Worm (Caenorhabditis elegans): Measurements from ENCODE around the gene W02B12.1.

The W02B12.1 gene

DNA sequence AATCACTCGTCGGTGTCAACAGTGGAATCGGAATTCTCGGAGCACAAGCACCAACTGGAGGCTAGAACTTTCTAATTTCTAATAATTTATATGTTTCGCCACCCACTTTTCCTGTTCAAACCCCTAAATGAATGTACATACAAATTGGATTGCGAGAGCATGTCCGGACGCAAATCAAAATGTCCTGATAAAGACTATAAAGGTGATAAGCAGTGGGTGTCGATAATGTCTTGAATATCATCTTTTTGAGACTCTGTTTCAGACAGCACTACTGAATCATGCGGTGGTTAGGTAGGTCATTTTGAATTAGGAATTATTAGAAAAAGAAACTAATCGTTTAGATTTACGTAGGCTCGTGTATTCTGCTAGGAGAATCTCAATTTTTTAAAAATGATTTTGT, at the start of gene W02B12.1:
Gene W02B12.1 (plus strand): TSS at position 269 of the 400 bp plus-strand sequence.
- TF ChIP-seq ceh-13 (GFP tag; optimal IDR thresholded peaks at IDR 0.05) = no peak
- TF ChIP-seq tbx-37 (GFP tag; conservative IDR thresholded peaks at IDR 0.05) = no peak
- TF ChIP-seq sea-1 (GFP tag; conservative IDR thresholded peaks at IDR 0.05) = no peak
- TF ChIP-seq tra-4 (tag; optimal IDR thresholded peaks at IDR 0.05) = no peak
- no peak for TF ChIP-seq pes-1 (GFP tag; IDR thresholded peaks at IDR 0.05)
- no peak for TF ChIP-seq aly-1 (tag; optimal IDR thresholded peaks at IDR 0.05)
- no peak for TF ChIP-seq hmbx-1 (tag; optimal IDR thresholded peaks at IDR 0.05)
- no peak for TF ChIP-seq hnd-1 (tag; optimal IDR thresholded peaks at IDR 0.05)
- TF ChIP-seq scrt-1 (GFP tag; IDR thresholded peaks at IDR 0.05) = no peak
- TF ChIP-seq F13C5.2 (tag; optimal IDR thresholded peaks at IDR 0.05) = no peak
- TF ChIP-seq ceh-36 (tag; optimal IDR thresholded peaks at IDR 0.05) = no peak
- no peak for TF ChIP-seq B0310.2 (tag; optimal IDR thresholded peaks at IDR 0.05)
- no peak for TF ChIP-seq ama-1 (optimal IDR thresholded peaks at IDR 0.05)
- no peak for TF ChIP-seq flt-1 (GFP tag; IDR thresholded peaks at IDR 0.05)

DNA sequence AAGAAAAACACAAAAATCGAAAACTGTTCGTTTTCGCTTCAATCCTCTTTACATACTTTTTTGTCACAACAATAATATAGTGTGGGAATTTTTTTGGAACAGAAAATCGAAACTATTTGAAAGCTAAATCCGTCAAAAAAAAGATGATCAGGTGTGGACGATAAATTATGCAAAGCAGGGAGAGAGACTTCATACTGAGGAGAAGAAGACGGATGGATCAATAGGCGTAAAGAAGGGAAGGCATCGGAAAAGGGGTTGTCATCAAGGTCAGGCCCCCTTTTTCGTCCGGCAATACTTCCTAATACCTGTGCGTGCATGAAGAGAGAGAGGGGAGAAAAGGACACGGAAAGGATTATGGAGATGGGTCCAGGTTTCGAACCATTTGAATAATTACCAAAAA, 48.4 kb upstream of the W02B12.1 start:
- TF ChIP-seq hnd-1 (tag; optimal IDR thresholded peaks at IDR 0.05) = no peak
- no peak for TF ChIP-seq tbx-11 (GFP tag; IDR thresholded peaks at IDR 0.05)
- no peak for TF ChIP-seq flt-1 (GFP tag; IDR thresholded peaks at IDR 0.05)
- TF ChIP-seq scrt-1 (GFP tag; IDR thresholded peaks at IDR 0.05) = no peak
- no peak for TF ChIP-seq hmg-4 (GFP tag; optimal IDR thresholded peaks at IDR 0.05)
- TF ChIP-seq ets-7 (tag; optimal IDR thresholded peaks at IDR 0.05) = no peak
- TF ChIP-seq pes-1 (GFP tag; IDR thresholded peaks at IDR 0.05) = no peak
- no peak for TF ChIP-seq ceh-36 (tag; optimal IDR thresholded peaks at IDR 0.05)

- TF ChIP-seq scrt-1 (GFP tag; IDR thresholded peaks at IDR 0.05) (no peak), flt-1 (GFP tag; IDR thresholded peaks at IDR 0.05) (no peak), F13C5.2 (tag; optimal IDR thresholded peaks at IDR 0.05) (no peak), ceh-36 (tag; optimal IDR thresholded peaks at IDR 0.05) (no peak)
Measured at ce11 chrII:11409678-11410133, 39.1 kb upstream of the W02B12.1 start, which contains the start of gene C05D12.7. TSS of gene C05D12.7 (plus strand) at chrII:11410083.

DNA sequence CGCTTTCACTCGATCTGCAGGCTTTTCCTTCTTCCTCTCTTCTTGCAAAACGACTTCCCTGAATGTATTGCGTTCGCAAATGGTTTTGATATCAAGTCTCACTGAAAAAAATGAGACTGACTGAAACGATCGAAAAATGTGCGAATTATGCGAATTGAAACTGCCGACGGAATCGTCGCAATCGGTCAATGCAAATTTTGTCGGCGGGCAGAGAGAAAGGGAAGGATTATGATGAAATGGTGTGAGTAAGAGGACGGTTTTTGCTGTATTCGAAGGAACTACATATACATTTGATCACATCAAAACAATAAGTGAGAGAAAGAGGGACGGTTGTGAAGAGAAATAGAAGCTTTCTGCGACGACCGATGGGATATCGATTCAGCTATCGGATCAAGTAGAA, 33.1 kb upstream of the W02B12.1 start, which contains the start of gene C05D12.1:
Gene C05D12.1 (minus strand): TSS at position 101 of the 400 bp plus-strand sequence.
- TF ChIP-seq ceh-36 (tag; optimal IDR thresholded peaks at IDR 0.05) (no peak), F13C5.2 (tag; optimal IDR thresholded peaks at IDR 0.05) (no peak), sea-1 (GFP tag; conservative IDR thresholded peaks at IDR 0.05) (no peak), tra-4 (tag; optimal IDR thresholded peaks at IDR 0.05) (no peak), hnd-1 (tag; optimal IDR thresholded peaks at IDR 0.05) (no peak), scrt-1 (GFP tag; IDR thresholded peaks at IDR 0.05) (no peak), hmg-4 (GFP tag; optimal IDR thresholded peaks at IDR 0.05) (no peak), flt-1 (GFP tag; IDR thresholded peaks at IDR 0.05) (no peak), tbx-11 (GFP tag; IDR thresholded peaks at IDR 0.05) (no peak), ceh-13 (GFP tag; optimal IDR thresholded peaks at IDR 0.05) (no peak)

DNA sequence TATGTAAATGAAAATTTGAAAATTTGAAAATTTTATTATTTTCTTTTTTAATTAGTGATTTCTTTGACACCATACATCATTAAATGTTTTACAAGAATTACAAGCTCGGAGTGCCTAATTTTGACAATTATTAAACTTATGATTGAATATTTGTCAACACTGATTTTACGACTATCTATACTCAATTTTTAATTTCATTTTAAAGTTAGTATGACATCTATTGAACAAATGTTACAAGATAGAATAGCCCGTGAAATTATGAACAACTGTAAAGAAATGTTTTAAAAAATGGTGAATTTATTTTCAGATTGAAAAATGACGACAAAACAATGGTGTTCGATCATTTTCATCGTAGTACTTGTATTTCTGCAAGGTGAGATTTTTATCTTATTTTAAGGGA, 30.8 kb upstream of the W02B12.1 start, which contains the start of gene C05D12.2:
Gene C05D12.2 (plus strand): TSS at position 301 of the 400 bp plus-strand sequence.
- TF ChIP-seq scrt-1 (GFP tag; IDR thresholded peaks at IDR 0.05) (no peak), hmbx-1 (tag; optimal IDR thresholded peaks at IDR 0.05) (no peak), flt-1 (GFP tag; IDR thresholded peaks at IDR 0.05) (no peak), ets-7 (tag; optimal IDR thresholded peaks at IDR 0.05) (no peak), ceh-36 (tag; optimal IDR thresholded peaks at IDR 0.05) (no peak), pes-1 (GFP tag; IDR thresholded peaks at IDR 0.05) (no peak), ama-1 (optimal IDR thresholded peaks at IDR 0.05) (no peak), F13C5.2 (tag; optimal IDR thresholded peaks at IDR 0.05) (no peak), ceh-13 (GFP tag; optimal IDR thresholded peaks at IDR 0.05) (no peak), tbx-37 (GFP tag; conservative IDR thresholded peaks at IDR 0.05) (no peak), tbx-11 (GFP tag; IDR thresholded peaks at IDR 0.05) (no peak), tra-4 (tag; optimal IDR thresholded peaks at IDR 0.05) (no peak)

DNA sequence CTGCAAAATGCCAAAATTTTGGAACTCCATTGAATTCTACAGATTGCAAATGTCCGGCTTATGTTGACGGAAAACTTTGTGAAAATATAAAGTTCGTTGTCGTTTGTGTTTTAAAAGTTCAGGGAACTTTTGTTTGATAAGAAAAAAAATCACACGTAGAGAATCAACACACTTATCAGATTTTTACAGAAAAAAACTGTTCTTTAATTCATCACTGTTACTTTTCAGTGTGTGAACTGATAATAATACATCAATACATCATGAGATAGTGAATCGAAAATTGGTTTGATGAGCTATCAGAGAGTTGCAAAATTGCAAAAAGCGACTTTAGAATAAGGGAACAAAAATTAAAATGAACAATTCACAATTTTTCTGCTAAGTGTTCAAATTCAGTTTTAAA, 30.3 kb upstream of the W02B12.1 start:
- TF ChIP-seq aly-1 (tag; optimal IDR thresholded peaks at IDR 0.05) (no peak), tra-4 (tag; optimal IDR thresholded peaks at IDR 0.05) (no peak), ceh-36 (tag; optimal IDR thresholded peaks at IDR 0.05) (no peak), tbx-11 (GFP tag; IDR thresholded peaks at IDR 0.05) (no peak), B0310.2 (tag; optimal IDR thresholded peaks at IDR 0.05) (no peak), ceh-13 (GFP tag; optimal IDR thresholded peaks at IDR 0.05) (no peak), hmbx-1 (tag; optimal IDR thresholded peaks at IDR 0.05) (no peak), F13C5.2 (tag; optimal IDR thresholded peaks at IDR 0.05) (no peak), hmg-4 (GFP tag; optimal IDR thresholded peaks at IDR 0.05) (no peak), tbx-37 (GFP tag; conservative IDR thresholded peaks at IDR 0.05) (no peak), ets-7 (tag; optimal IDR thresholded peaks at IDR 0.05) (no peak), ama-1 (optimal IDR thresholded peaks at IDR 0.05) (no peak), pes-1 (GFP tag; IDR thresholded peaks at IDR 0.05) (no peak), hnd-1 (tag; optimal IDR thresholded peaks at IDR 0.05) (no peak), scrt-1 (GFP tag; IDR thresholded peaks at IDR 0.05) (no peak), flt-1 (GFP tag; IDR thresholded peaks at IDR 0.05) (no peak), sea-1 (GFP tag; conservative IDR thresholded peaks at IDR 0.05) (no peak)

- no peak for TF ChIP-seq pes-1 (GFP tag; IDR thresholded peaks at IDR 0.05)
- no peak for TF ChIP-seq scrt-1 (GFP tag; IDR thresholded peaks at IDR 0.05)
- no peak for TF ChIP-seq hmg-4 (GFP tag; optimal IDR thresholded peaks at IDR 0.05)
Measured at ce11 chrII:11424032-11424431, 24.8 kb upstream of the W02B12.1 start.

DNA sequence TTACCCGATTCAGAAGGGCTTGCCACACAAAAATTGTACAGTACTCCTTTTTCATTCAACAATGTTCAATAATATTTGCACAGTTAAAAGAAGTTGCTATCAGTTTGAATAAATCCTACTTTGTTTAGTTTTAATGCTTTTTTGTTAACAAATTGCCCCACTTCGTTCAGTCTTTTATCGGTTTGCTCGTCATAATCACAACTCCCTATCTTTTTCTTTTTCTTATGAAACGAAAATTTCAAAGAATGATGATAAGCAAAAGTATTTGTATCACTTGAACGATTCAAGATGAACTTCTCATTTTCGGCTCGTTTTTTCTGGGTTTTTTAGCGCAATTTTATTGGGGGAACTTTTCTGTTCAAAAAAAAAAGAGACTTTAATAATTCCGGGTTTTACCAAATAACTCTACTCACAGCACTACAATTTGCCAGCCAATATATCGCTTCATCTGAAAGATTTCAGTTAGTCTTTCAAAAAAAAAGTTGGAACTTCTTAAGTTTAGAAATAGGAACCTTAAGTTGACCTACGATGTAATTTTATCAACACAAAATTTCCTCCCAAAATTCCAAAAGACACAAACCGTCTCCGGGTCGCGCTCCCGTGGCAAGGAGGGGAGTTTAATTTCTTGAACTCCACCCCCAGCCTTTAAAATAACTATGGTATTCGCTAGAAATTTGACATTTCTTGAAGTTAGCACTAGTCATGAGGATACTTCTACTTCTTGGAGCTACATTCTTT, 24.1 kb upstream of the W02B12.1 start, which contains the start of gene C05D12.3:
Gene C05D12.3 (plus strand): TSS at position 688 of the 738 bp plus-strand sequence.
- TF ChIP-seq sea-1 (GFP tag; conservative IDR thresholded peaks at IDR 0.05) = no peak
- no peak for TF ChIP-seq tbx-37 (GFP tag; conservative IDR thresholded peaks at IDR 0.05)
- no peak for TF ChIP-seq pes-1 (GFP tag; IDR thresholded peaks at IDR 0.05)
- TF ChIP-seq ceh-13 (GFP tag; optimal IDR thresholded peaks at IDR 0.05) = no peak
- TF ChIP-seq ceh-36 (tag; optimal IDR thresholded peaks at IDR 0.05) = no peak

Measured in whole organism, early embryonic.